Worm (Caenorhabditis elegans) whole organism, L4 larva: ENCODE measurements around the gene bcs-1.

ENCODE experiments used
- D1046.2 ChIP-seq: fragments of 200-800 bp; sonication (Bioruptor generic); IDR thresholded peaks from 2 replicates; pipeline ENCODE4 v1.3.6; 2022; ENCODE audit warnings: missing genetic modification characterization, missing compliant biosample characterization
- F44E2.7 ChIP-seq: fragments of 200-800 bp; sonication (Bioruptor generic); IDR thresholded peaks from 2 replicates; pipeline ENCODE4 v2.1.2; 2022; ENCODE audit warnings: missing genetic modification characterization, missing compliant biosample characterization
- T26A8.4 ChIP-seq: fragments of 200-800 bp; sonication (Bioruptor generic); IDR thresholded peaks from 2 replicates; pipeline ENCODE4 v1.3.6; 2022; ENCODE audit warnings: missing genetic modification characterization, missing compliant biosample characterization
- Y48G9A.11 ChIP-seq: fragments of 200-800 bp; sonication (Bioruptor generic); IDR thresholded peaks from 2 replicates; pipeline ENCODE4 v1.3.6; 2022; ENCODE audit warnings: missing genetic modification reagents, missing genetic modification characterization, missing compliant biosample characterization
- Y75B8A.6 ChIP-seq: fragments of 200-800 bp; sonication (Bioruptor generic); IDR thresholded peaks from 2 replicates; pipeline ENCODE4 v1.3.6; 2022; ENCODE audit warnings: missing genetic modification reagents, missing genetic modification characterization, missing compliant biosample characterization
- ZK337.2 ChIP-seq: fragments of 200-800 bp; sonication (Bioruptor generic); IDR thresholded peaks from 2 replicates; pipeline ENCODE4 v1.3.6; 2022; ENCODE audit warnings: missing genetic modification reagents, missing genetic modification characterization, missing compliant biosample characterization
- ZK546.5 ChIP-seq, 2 experiments: sonication (generic microtip); optimal IDR thresholded peaks; 2 replicates each; lab custom pipeline; 2017; ENCODE audit warnings: missing biosample characterization in 2 of 2, missing genetic modification characterization in 2 of 2
- aha-1 ChIP-seq: fragments of 150-350 bp; peaks from one replicate; lab custom pipeline; 2014; ENCODE audit warnings: missing biosample characterization, missing genetic modification characterization
- aly-2 ChIP-seq: sonication (generic microtip); optimal IDR thresholded peaks from 2 replicates; lab custom pipeline; 2018; ENCODE audit warnings: missing biosample characterization, missing genetic modification characterization
- ama-1 ChIP-seq: fragments of 150-350 bp; optimal IDR thresholded peaks from 2 replicates; lab custom pipeline; 2014; ENCODE audit warnings: inconsistent platforms, mixed read lengths
- attf-4 ChIP-seq: sonication (generic microtip); optimal IDR thresholded peaks from 3 replicates; lab custom pipeline; 2017; ENCODE audit warnings: missing biosample characterization, missing genetic modification characterization
- ceh-20 ChIP-seq: fragments of 200-800 bp; sonication (Bioruptor generic); IDR thresholded peaks from 2 replicates; pipeline ENCODE4 v1.3.6; 2022; ENCODE audit warnings: missing genetic modification reagents, missing genetic modification characterization, missing compliant biosample characterization
- ceh-44 ChIP-seq: fragments of 200-800 bp; sonication (Bioruptor generic); IDR thresholded peaks from 2 replicates; pipeline ENCODE4 v1.3.6; 2022; ENCODE audit warnings: missing genetic modification reagents, missing genetic modification characterization, missing compliant biosample characterization
- ceh-82 ChIP-seq: sonication (generic microtip); optimal IDR thresholded peaks from 2 replicates; lab custom pipeline; 2017; ENCODE audit warnings: missing biosample characterization, missing genetic modification characterization
- ces-1 ChIP-seq: fragments of 150-350 bp; sonication (generic microtip); optimal IDR thresholded peaks from 4 replicates; lab custom pipeline; 2014; ENCODE audit warnings: missing biosample characterization, missing genetic modification reagents, missing genetic modification characterization
- cey-2 ChIP-seq: sonication (generic microtip); optimal IDR thresholded peaks from 3 replicates; lab custom pipeline; 2017; ENCODE audit warnings: missing genetic modification characterization, mild to moderate bottlenecking, missing compliant biosample characterization, antibody characterized with exemption, borderline replicate concordance; ENCODE audit not compliant: insufficient read depth
- ctbp-1 ChIP-seq: fragments of 200-800 bp; sonication (Bioruptor generic); IDR thresholded peaks from 2 replicates; pipeline ENCODE4 v1.3.6; 2022; ENCODE audit warnings: missing genetic modification reagents, missing genetic modification characterization, missing compliant biosample characterization
- daf-12 ChIP-seq: fragments of 150-350 bp; optimal IDR thresholded peaks from 2 replicates; lab custom pipeline; 2014; ENCODE audit warnings: missing biosample characterization, missing genetic modification reagents, missing genetic modification characterization
- daf-8 ChIP-seq: fragments of 200-800 bp; sonication (Bioruptor generic); IDR thresholded peaks from 2 replicates; pipeline ENCODE4 v1.3.6; 2022; ENCODE audit warnings: missing genetic modification characterization, missing compliant biosample characterization
- dmd-6 ChIP-seq: fragments of 200-800 bp; sonication (Bioruptor generic); IDR thresholded peaks from 2 replicates; pipeline ENCODE4 v1.3.6; 2022; ENCODE audit warnings: missing genetic modification reagents, missing genetic modification characterization, missing compliant biosample characterization
- dmd-9 ChIP-seq: fragments of 200-800 bp; sonication (Bioruptor generic); IDR thresholded peaks from 2 replicates; pipeline ENCODE4 v1.3.6; 2022; ENCODE audit warnings: missing genetic modification reagents, missing genetic modification characterization, missing compliant biosample characterization
- dpl-1 ChIP-seq: fragments of 150-350 bp; optimal IDR thresholded peaks from 2 replicates; lab custom pipeline; 2014; ENCODE audit warnings: missing biosample characterization, missing genetic modification reagents, missing genetic modification characterization
- fkh-10 ChIP-seq: fragments of 150-350 bp; optimal IDR thresholded peaks from 2 replicates; lab custom pipeline; 2014; ENCODE audit warnings: missing biosample characterization, missing genetic modification reagents, missing genetic modification characterization
- fos-1 ChIP-seq: fragments of 150-350 bp; optimal IDR thresholded peaks from 2 replicates; lab custom pipeline; 2014; ENCODE audit warnings: missing biosample characterization, missing genetic modification characterization
- gei-8 ChIP-seq: fragments of 200-800 bp; sonication (Bioruptor generic); optimal IDR thresholded peaks from 2 replicates; lab custom pipeline; 2018; ENCODE audit warnings: mild to moderate bottlenecking, missing genetic modification characterization, missing compliant biosample characterization
- hlh-30 ChIP-seq: sonication (generic microtip); optimal IDR thresholded peaks from 2 replicates; lab custom pipeline; 2017; ENCODE audit warnings: antibody characterized with exemption, mild to moderate bottlenecking, missing genetic modification characterization, missing compliant biosample characterization; ENCODE audit not compliant: insufficient read depth
- hmg-1.1 ChIP-seq: fragments of 200-800 bp; sonication (Bioruptor generic); IDR thresholded peaks from 2 replicates; pipeline ENCODE4 v1.3.6; 2022; ENCODE audit warnings: missing genetic modification reagents, missing genetic modification characterization, missing compliant biosample characterization
- lim-7 ChIP-seq: fragments of 200-800 bp; sonication (Bioruptor generic); IDR thresholded peaks from 2 replicates; pipeline ENCODE4 v1.3.6; 2022; ENCODE audit warnings: missing genetic modification characterization, missing compliant biosample characterization
- lin-1 ChIP-seq: fragments of 200-800 bp; sonication (Bioruptor generic); IDR thresholded peaks from 2 replicates; pipeline ENCODE4 v1.3.6; 2022; ENCODE audit warnings: missing genetic modification reagents, missing genetic modification characterization, missing compliant biosample characterization
- lir-3 ChIP-seq: sonication (generic microtip); optimal IDR thresholded peaks from 2 replicates; lab custom pipeline; 2016; ENCODE audit warnings: mild to moderate bottlenecking, missing genetic modification characterization, missing compliant biosample characterization
- madf-5 ChIP-seq, 2 experiments: fragments of 200-800 bp; sonication (Bioruptor generic); IDR thresholded peaks; 2 replicates each; pipeline ENCODE4 v1.3.6; 2022; ENCODE audit warnings: missing compliant biosample characterization in 2 of 2, missing genetic modification characterization in 2 of 2
- madf-9 ChIP-seq: fragments of 200-800 bp; sonication (Bioruptor generic); conservative IDR thresholded peaks from 2 replicates; pipeline ENCODE4 v1.3.6; 2022; ENCODE audit warnings: missing genetic modification reagents, missing genetic modification characterization, missing compliant biosample characterization
- mdl-1 ChIP-seq, 2 experiments: fragments of 150-350 bp in 1 of 2; sonication (generic microtip) in 1 of 2; optimal IDR thresholded peaks; 2 replicates each; lab custom pipeline; 2014 to 2017; ENCODE audit warnings: missing biosample characterization in 2 of 2, missing genetic modification characterization in 2 of 2
- mdt-29 ChIP-seq: fragments of 200-800 bp; sonication (Bioruptor generic); IDR thresholded peaks from 2 replicates; pipeline ENCODE4 v1.3.6; 2022; ENCODE audit warnings: missing genetic modification reagents, missing genetic modification characterization, missing compliant biosample characterization
- mep-1 ChIP-seq: fragments of 150-350 bp; sonication (generic microtip); optimal IDR thresholded peaks from 3 replicates; lab custom pipeline; 2014; ENCODE audit warnings: missing biosample characterization, missing genetic modification characterization
- nhr-11 ChIP-seq: fragments of 150-350 bp; optimal IDR thresholded peaks from 2 replicates; lab custom pipeline; 2014; ENCODE audit warnings: missing biosample characterization, missing genetic modification characterization
- nhr-237 ChIP-seq: sonication (generic microtip); optimal IDR thresholded peaks from 2 replicates; lab custom pipeline; 2017; ENCODE audit warnings: missing biosample characterization, missing genetic modification characterization
- nhr-42 ChIP-seq: fragments of 200-800 bp; sonication (Bioruptor generic); IDR thresholded peaks from 2 replicates; pipeline ENCODE4 v1.3.6; 2022; ENCODE audit warnings: missing genetic modification characterization, missing compliant biosample characterization
- nhr-76 ChIP-seq: fragments of 150-350 bp; optimal IDR thresholded peaks from 2 replicates; lab custom pipeline; 2014; ENCODE audit warnings: missing biosample characterization, missing genetic modification characterization
- nhr-77 ChIP-seq: fragments of 150-350 bp; optimal IDR thresholded peaks from 2 replicates; lab custom pipeline; 2014; ENCODE audit warnings: missing biosample characterization, missing genetic modification characterization
- pha-4 ChIP-seq, 2 experiments: fragments of 150-350 bp in 1 of 2; fragments of 200-800 bp in 1 of 2; sonication (Bioruptor generic) in 1 of 2; IDR thresholded peaks in 1 of 2; optimal IDR thresholded peaks in 1 of 2; 2 replicates each; pipeline versions ENCODE4 v1.3.6 to Lab custom; 2014 to 2022; ENCODE audit warnings: missing genetic modification characterization in 2 of 2, missing genetic modification reagents in 2 of 2, missing biosample characterization in 1 of 2, missing compliant biosample characterization in 1 of 2
- saeg-2 ChIP-seq: fragments of 200-800 bp; sonication (Bioruptor generic); IDR thresholded peaks from 2 replicates; pipeline ENCODE4 v1.3.6; 2022; ENCODE audit warnings: missing genetic modification reagents, missing genetic modification characterization, missing compliant biosample characterization
- set-16 ChIP-seq: fragments of 200-800 bp; sonication (Bioruptor generic); IDR thresholded peaks from 2 replicates; pipeline ENCODE4 v1.3.6; 2022; ENCODE audit warnings: missing genetic modification reagents, missing genetic modification characterization, missing compliant biosample characterization
- snpc-1.2 ChIP-seq: fragments of 200-800 bp; sonication (Bioruptor generic); IDR thresholded peaks from 2 replicates; pipeline ENCODE4 v1.3.6; 2022; ENCODE audit warnings: missing genetic modification reagents, missing genetic modification characterization, missing compliant biosample characterization
- unc-39 ChIP-seq: sonication (generic microtip); optimal IDR thresholded peaks from 2 replicates; lab custom pipeline; 2017; ENCODE audit warnings: missing biosample characterization, missing genetic modification characterization
- unc-62 ChIP-seq, 3 experiments: fragments of 150-350 bp in 1 of 3; sonication (generic microtip); optimal IDR thresholded peaks in 2 of 3; peaks in 1 of 3; 1 replicate in 1 of 3; 2 replicates in 2 of 3; lab custom pipeline; 2014 to 2017; ENCODE audit warnings: missing biosample characterization in 3 of 3, missing genetic modification characterization in 3 of 3, missing genetic modification reagents in 3 of 3, missing genotype in 1 of 3
- vab-7 ChIP-seq: fragments of 200-800 bp; sonication (Bioruptor generic); IDR thresholded peaks from 2 replicates; pipeline ENCODE4 v1.3.6; 2022; ENCODE audit warnings: missing genetic modification reagents, missing genetic modification characterization, missing compliant biosample characterization
- zfp-2 ChIP-seq: sonication (generic microtip); optimal IDR thresholded peaks from 2 replicates; lab custom pipeline; 2016; ENCODE audit warnings: mild to moderate bottlenecking, missing genetic modification characterization, missing compliant biosample characterization
- ztf-7 ChIP-seq: fragments of 150-350 bp; optimal IDR thresholded peaks from 2 replicates; lab custom pipeline; 2014; ENCODE audit warnings: missing biosample characterization, missing genetic modification characterization

bcs-1 gene

DNA sequence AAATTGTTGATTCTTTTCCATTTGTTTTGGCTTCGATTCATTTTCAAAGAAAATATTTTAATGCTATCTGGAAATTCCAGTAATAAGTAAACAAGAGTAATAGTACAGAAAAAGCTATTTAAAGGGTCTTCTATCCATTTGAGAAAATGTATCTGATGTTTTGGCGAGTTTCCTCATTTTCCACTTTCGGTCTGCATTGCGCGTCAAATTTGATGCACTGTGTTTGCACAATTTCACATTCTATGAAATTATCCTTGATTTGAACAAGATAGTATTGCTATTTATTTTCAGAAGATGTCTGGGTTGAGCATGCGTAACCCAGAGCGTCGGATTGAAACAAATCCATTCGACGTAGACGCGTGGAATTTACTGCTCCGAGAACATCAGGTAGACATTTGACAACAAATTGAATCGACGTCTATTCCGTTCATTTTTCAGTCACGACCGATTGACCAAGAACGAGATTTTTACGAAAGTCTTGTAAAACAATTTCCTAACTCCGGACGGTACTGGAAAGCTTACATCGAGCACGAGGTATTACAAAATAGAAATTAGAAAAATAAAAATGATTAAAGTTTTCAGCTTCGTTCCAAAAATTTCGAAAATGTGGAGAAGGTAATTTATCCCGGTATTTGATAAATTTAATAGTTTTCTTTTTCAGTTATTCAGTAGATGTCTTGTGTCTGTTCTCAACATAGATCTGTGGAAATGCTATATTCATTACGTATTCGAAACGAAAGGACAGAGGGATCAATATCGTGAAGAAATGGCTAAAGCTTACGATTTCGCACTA is 32.9 kb downstream of the bcs-1 start, which contains the start of gene suf-1 (continued):
- no peak for TF ChIP-seq nhr-77 (tag; lab: Kevin White, UChicago)
- TF ChIP-seq madf-5 (GFP tag; IDR thresholded peaks at IDR 0.05; lab: Robert Waterston, UW), result 0 out of 4 replicates have a peak, but pooled peaks of 1 of the 2 experiments have one; percentile 3
- TF ChIP-seq set-16 (GFP tag; lab: Robert Waterston, UW), result no peak
- no peak for TF ChIP-seq D1046.2
- TF ChIP-seq ZK337.2 (GFP tag; lab: Robert Waterston, UW), result no peak
- no peak for TF ChIP-seq fkh-10 (GFP tag; lab: Kevin White, UChicago)
- TF ChIP-seq nhr-42, result no peak
- TF ChIP-seq unc-39 (tag; lab: Kevin White, UChicago), result no peak
- peak; percentile 72 for TF ChIP-seq snpc-1.2 (GFP tag; lab: Robert Waterston, UW)
- no peak for TF ChIP-seq ztf-7
- TF ChIP-seq ZK546.5 (tag; optimal IDR thresholded peaks at IDR 0.05; lab: Kevin White, UChicago), result no peak
- no peak for TF ChIP-seq nhr-237 (tag; lab: Kevin White, UChicago)
- TF ChIP-seq mep-1 (tag; lab: Kevin White, UChicago), result no peak
- no peak for TF ChIP-seq dmd-9 (GFP tag; lab: Robert Waterston, UW)
- TF ChIP-seq saeg-2 (GFP tag; lab: Robert Waterston, UW), result no peak
- TF ChIP-seq unc-62 (GFP tag; optimal IDR thresholded peaks at IDR 0.05 in 1 of 2; lab: Kevin White, UChicago), result peak in 1 of 2 experiments; percentile 60
- TF ChIP-seq unc-62 (tag; optimal IDR thresholded peaks at IDR 0.05; lab: Kevin White, UChicago), result no peak
- 0 out of 2 replicates have a peak, but pooled peaks have one; percentile 13 for TF ChIP-seq vab-7 (GFP tag; lab: Robert Waterston, UW)
- no peak for TF ChIP-seq ceh-44 (GFP tag; lab: Robert Waterston, UW)
- TF ChIP-seq F44E2.7 (GFP tag; lab: Robert Waterston, UW), result no peak
- TF ChIP-seq aha-1 (tag; lab: Kevin White, UChicago), result peak; percentile 80
- no peak for TF ChIP-seq ces-1 (GFP tag; lab: Kevin White, UChicago)
- no peak for TF ChIP-seq nhr-11 (tag; lab: Kevin White, UChicago)
- no peak for TF ChIP-seq gei-8
- no peak for TF ChIP-seq aly-2 (tag; lab: Kevin White, UChicago)
- 0 out of 2 replicates have a peak, but pooled peaks have one; percentile 52 for TF ChIP-seq mdt-29
- TF ChIP-seq cey-2 (tag; lab: Kevin White, UChicago), result no peak
- TF ChIP-seq lir-3 (tag; lab: Kevin White, UChicago), result no peak
- no peak for TF ChIP-seq madf-9 (GFP tag; lab: Robert Waterston, UW)
- TF ChIP-seq nhr-76 (tag; lab: Kevin White, UChicago), result no peak
- no peak for TF ChIP-seq ceh-20 (GFP tag; lab: Robert Waterston, UW)
- peak; percentile 22; the same call in 1 of the 2 replicates for TF ChIP-seq lin-1 (GFP tag; lab: Robert Waterston, UW)
- TF ChIP-seq ceh-82, result no peak
- 0 out of 2 replicates have a peak, but pooled peaks have one; percentile 23 for TF ChIP-seq Y75B8A.6
- TF ChIP-seq dpl-1 (GFP tag; lab: Kevin White, UChicago), result peak; percentile 30
- TF ChIP-seq fos-1 (tag; lab: Kevin White, UChicago), result no peak
- no peak for TF ChIP-seq hlh-30
- peak; percentile 36; the same call in 1 of the 2 replicates for TF ChIP-seq ctbp-1 (GFP tag; lab: Robert Waterston, UW)
- TF ChIP-seq attf-4, result peak; percentile 72
- no peak for TF ChIP-seq lim-7
- no peak for TF ChIP-seq dmd-6 (GFP tag; lab: Robert Waterston, UW)
- no peak for TF ChIP-seq hmg-1.1 (GFP tag; lab: Robert Waterston, UW)
- peak; percentile 46; the same call in 1 of the 2 replicates for TF ChIP-seq pha-4 (GFP tag; IDR thresholded peaks at IDR 0.05; lab: Robert Waterston, UW)
- TF ChIP-seq pha-4 (tag; optimal IDR thresholded peaks at IDR 0.05; lab: Kevin White, UChicago), result no peak
- TF ChIP-seq T26A8.4 (GFP tag; lab: Robert Waterston, UW), result peak; percentile 50
- TF ChIP-seq ama-1 (lab: Kevin White, UChicago), result peak; percentile 36
- no peak for TF ChIP-seq daf-8 (GFP tag; lab: Robert Waterston, UW)
- peak; percentile 64; the same call in 1 of the 2 replicates for TF ChIP-seq Y48G9A.11 (GFP tag; lab: Robert Waterston, UW)
- TF ChIP-seq zfp-2, result no peak
- no peak for TF ChIP-seq daf-12 (tag; lab: Kevin White, UChicago)
- TF ChIP-seq mdl-1 (tag; optimal IDR thresholded peaks at IDR 0.05; lab: Kevin White, UChicago), result no peak
